Worm (Caenorhabditis elegans) whole organism, late embryonic: ENCODE results near the gene Y43F8C.23.

Experiments used
- F13H6.1 ChIP-seq: sonication (generic microtip); optimal IDR thresholded peaks from 2 replicates; lab custom pipeline; 2016; ENCODE audit warnings: missing genetic modification characterization, missing compliant biosample characterization
- K09A11.1 ChIP-seq: sonication (generic microtip); optimal IDR thresholded peaks from 2 replicates; lab custom pipeline; 2017; ENCODE audit warnings: antibody characterized with exemption, mild to moderate bottlenecking, missing genetic modification characterization, missing compliant biosample characterization; ENCODE audit not compliant: insufficient read depth
- ahr-1 ChIP-seq: sonication (generic microtip); optimal IDR thresholded peaks from 2 replicates; lab custom pipeline; 2016; ENCODE audit warnings: missing genetic modification characterization, missing compliant biosample characterization
- ceh-14 ChIP-seq: sonication (generic microtip); optimal IDR thresholded peaks from 2 replicates; lab custom pipeline; 2016; ENCODE audit warnings: missing genotype, missing genetic modification characterization, missing compliant biosample characterization
- ceh-19 ChIP-seq: fragments of 200-800 bp; sonication (Bioruptor generic); optimal IDR thresholded peaks from 2 replicates; lab custom pipeline; 2018; ENCODE audit warnings: mild to moderate bottlenecking, missing genetic modification characterization, missing compliant biosample characterization
- ceh-30 ChIP-seq: fragments of 150-350 bp; optimal IDR thresholded peaks from 2 replicates; lab custom pipeline; 2014; ENCODE audit warnings: missing biosample characterization, missing genetic modification characterization
- ceh-48 ChIP-seq: sonication (generic microtip); optimal IDR thresholded peaks from 2 replicates; lab custom pipeline; 2016; ENCODE audit warnings: missing genetic modification characterization, inconsistent platforms, missing compliant biosample characterization
- ceh-9 ChIP-seq: sonication (generic microtip); optimal IDR thresholded peaks from 2 replicates; lab custom pipeline; 2016; ENCODE audit warnings: mild to moderate bottlenecking, missing genetic modification characterization, inconsistent platforms, missing compliant biosample characterization
- che-1 ChIP-seq: sonication (generic microtip); optimal IDR thresholded peaks from 2 replicates; lab custom pipeline; 2016; ENCODE audit warnings: mild to moderate bottlenecking, missing genetic modification characterization, missing compliant biosample characterization
- dve-1 ChIP-seq: sonication (generic microtip); optimal IDR thresholded peaks from 2 replicates; lab custom pipeline; 2017; ENCODE audit warnings: antibody characterized with exemption, mild to moderate bottlenecking, missing genetic modification characterization, missing compliant biosample characterization
- ets-4 ChIP-seq: sonication (generic microtip); optimal IDR thresholded peaks from 2 replicates; lab custom pipeline; 2016; ENCODE audit warnings: missing genetic modification characterization, missing compliant biosample characterization
- eyg-1 ChIP-seq: sonication (generic microtip); optimal IDR thresholded peaks from 2 replicates; lab custom pipeline; 2016; ENCODE audit warnings: missing genotype, missing genetic modification characterization, missing compliant biosample characterization
- fax-1 ChIP-seq: sonication (generic microtip); optimal IDR thresholded peaks from 2 replicates; lab custom pipeline; 2016; ENCODE audit warnings: missing genotype, missing genetic modification characterization, missing compliant biosample characterization
- fkh-6 ChIP-seq: sonication (generic microtip); optimal IDR thresholded peaks from 2 replicates; lab custom pipeline; 2016; ENCODE audit warnings: missing genetic modification characterization, missing compliant biosample characterization
- hlh-15 ChIP-seq: sonication (generic microtip); optimal IDR thresholded peaks from 2 replicates; lab custom pipeline; 2016; ENCODE audit warnings: missing genetic modification characterization, missing compliant biosample characterization
- hlh-30 ChIP-seq: sonication (generic microtip); optimal IDR thresholded peaks from 2 replicates; lab custom pipeline; 2017; ENCODE audit warnings: antibody characterized with exemption, missing genetic modification characterization, missing compliant biosample characterization; ENCODE audit not compliant: insufficient read depth
- hlh-6 ChIP-seq: sonication (generic microtip); optimal IDR thresholded peaks from 2 replicates; lab custom pipeline; 2016; ENCODE audit warnings: missing genotype, missing genetic modification characterization, missing compliant biosample characterization
- lim-6 ChIP-seq: sonication (generic microtip); optimal IDR thresholded peaks from 2 replicates; lab custom pipeline; 2016; ENCODE audit warnings: missing genetic modification characterization, missing compliant biosample characterization
- lin-11 ChIP-seq: fragments of 200-800 bp; sonication (Bioruptor generic); optimal IDR thresholded peaks from 2 replicates; lab custom pipeline; 2018; ENCODE audit warnings: mild to moderate bottlenecking, missing genetic modification characterization, missing compliant biosample characterization
- madf-2 ChIP-seq: sonication (generic microtip); optimal IDR thresholded peaks from 2 replicates; lab custom pipeline; 2017; ENCODE audit warnings: missing genetic modification characterization, missing compliant biosample characterization
- mec-3 ChIP-seq: sonication (generic microtip); optimal IDR thresholded peaks from 2 replicates; lab custom pipeline; 2016; ENCODE audit warnings: borderline replicate concordance, missing genetic modification characterization, missing compliant biosample characterization
- nfya-1 ChIP-seq: sonication (generic microtip); optimal IDR thresholded peaks from 2 replicates; lab custom pipeline; 2017; ENCODE audit warnings: missing genetic modification characterization, mild to moderate bottlenecking, missing compliant biosample characterization, antibody characterized with exemption, moderate library complexity
- nhr-11 ChIP-seq: fragments of 150-350 bp; optimal IDR thresholded peaks from 2 replicates; lab custom pipeline; 2014; ENCODE audit warnings: missing biosample characterization, missing genetic modification characterization
- npax-4 ChIP-seq: sonication (generic microtip); optimal IDR thresholded peaks from 2 replicates; lab custom pipeline; 2016; ENCODE audit warnings: missing genetic modification characterization, missing compliant biosample characterization
- pax-1 ChIP-seq: fragments of 150-350 bp; optimal IDR thresholded peaks from 2 replicates; lab custom pipeline; 2014; ENCODE audit warnings: missing biosample characterization, missing genetic modification characterization
- pha-2 ChIP-seq: sonication (generic microtip); optimal IDR thresholded peaks from 2 replicates; lab custom pipeline; 2017; ENCODE audit warnings: mild to moderate bottlenecking, missing genetic modification characterization, missing compliant biosample characterization
- pha-4 ChIP-seq: fragments of 150-350 bp; optimal IDR thresholded peaks from 2 replicates; lab custom pipeline; 2018; ENCODE audit warnings: missing biosample characterization, missing genetic modification reagents, missing genetic modification characterization
- pqm-1 ChIP-seq: sonication (generic microtip); optimal IDR thresholded peaks from 2 replicates; lab custom pipeline; 2016; ENCODE audit warnings: missing genetic modification characterization, missing compliant biosample characterization
- ref-2 ChIP-seq: sonication (generic microtip); optimal IDR thresholded peaks from 2 replicates; lab custom pipeline; 2016; ENCODE audit warnings: missing genetic modification characterization, missing compliant biosample characterization
- rnt-1 ChIP-seq: sonication (generic microtip); optimal IDR thresholded peaks from 2 replicates; lab custom pipeline; 2016; ENCODE audit warnings: missing genetic modification characterization, missing compliant biosample characterization
- sox-2 ChIP-seq: fragments of 200-800 bp; sonication (Bioruptor generic); IDR thresholded peaks from 2 replicates; pipeline ENCODE4 v1.3.6; 2022; ENCODE audit warnings: missing genetic modification reagents, missing genetic modification characterization, missing compliant biosample characterization
- sox-4 ChIP-seq: sonication (generic microtip); optimal IDR thresholded peaks from 2 replicates; lab custom pipeline; 2017; ENCODE audit warnings: mild to moderate bottlenecking, missing genetic modification characterization, inconsistent platforms, missing compliant biosample characterization
- syd-9 ChIP-seq: sonication (generic microtip); optimal IDR thresholded peaks from 2 replicates; lab custom pipeline; 2016; ENCODE audit warnings: mild to moderate bottlenecking, missing genetic modification characterization, moderate library complexity, missing compliant biosample characterization
- tbx-2 ChIP-seq: sonication (generic microtip); optimal IDR thresholded peaks from 2 replicates; lab custom pipeline; 2016; ENCODE audit warnings: missing genetic modification characterization, missing compliant biosample characterization
- tbx-7 ChIP-seq: sonication (generic microtip); optimal IDR thresholded peaks from 2 replicates; lab custom pipeline; 2016; ENCODE audit warnings: missing genotype, missing genetic modification characterization, missing compliant biosample characterization
- ttx-3 ChIP-seq: sonication (generic microtip); optimal IDR thresholded peaks from 2 replicates; lab custom pipeline; 2016; ENCODE audit warnings: missing genetic modification reagents, missing genetic modification characterization, missing compliant biosample characterization
- zip-5 ChIP-seq: sonication (generic microtip); optimal IDR thresholded peaks from 2 replicates; lab custom pipeline; 2016; ENCODE audit warnings: missing genetic modification characterization, missing compliant biosample characterization
- ztf-16 ChIP-seq: sonication (generic microtip); optimal IDR thresholded peaks from 2 replicates; lab custom pipeline; 2017; ENCODE audit warnings: missing genetic modification characterization, missing compliant biosample characterization

The Y43F8C.23 gene

ce11 chrV:19722881-19723280 is 11.3 kb upstream of the Y43F8C.23 start (continued):
- TF ChIP-seq ztf-16 (tag; lab: Kevin White, UChicago) (peak; percentile 16), rnt-1 (tag; lab: Kevin White, UChicago) (no peak), ceh-9 (tag; lab: Kevin White, UChicago) (no peak), tbx-2 (tag; lab: Kevin White, UChicago) (no peak), pha-2 (tag; lab: Kevin White, UChicago) (peak; percentile 87), pqm-1 (tag; lab: Kevin White, UChicago) (no peak), ets-4 (tag; lab: Kevin White, UChicago) (no peak), tbx-7 (tag; lab: Kevin White, UChicago) (no peak), ref-2 (tag; lab: Kevin White, UChicago) (peak; percentile 45), nfya-1 (tag; lab: Kevin White, UChicago) (peak; percentile 43), lin-11 (peak; percentile 48), fax-1 (tag; lab: Kevin White, UChicago) (no peak), che-1 (tag; lab: Kevin White, UChicago) (peak; percentile 52), K09A11.1 (tag; lab: Kevin White, UChicago) (peak; percentile 64), fkh-6 (tag; lab: Kevin White, UChicago) (peak; percentile 19), dve-1 (no peak), ceh-48 (tag; lab: Kevin White, UChicago) (peak; percentile 36), hlh-6 (tag; lab: Kevin White, UChicago) (peak; percentile 63), eyg-1 (no peak), ceh-19 (GFP tag; lab: Kevin White, UChicago) (peak; percentile 83), hlh-30 (tag; lab: Kevin White, UChicago) (no peak), mec-3 (tag; lab: Kevin White, UChicago) (no peak), syd-9 (tag; lab: Kevin White, UChicago) (no peak)

- no peak for TF ChIP-seq pha-2 (tag; lab: Kevin White, UChicago)
- no peak for TF ChIP-seq ahr-1 (tag; lab: Kevin White, UChicago)
- no peak for TF ChIP-seq hlh-15 (tag; lab: Kevin White, UChicago)
- TF ChIP-seq ceh-14 (tag; lab: Kevin White, UChicago), result no peak
- TF ChIP-seq pax-1 (tag; lab: Kevin White, UChicago), result no peak
- TF ChIP-seq dve-1, result no peak
- no peak for TF ChIP-seq madf-2 (tag; lab: Kevin White, UChicago)
- no peak for TF ChIP-seq nhr-11
- TF ChIP-seq nfya-1 (tag; lab: Kevin White, UChicago), result no peak
- TF ChIP-seq F13H6.1 (tag; lab: Kevin White, UChicago), result no peak
These were observed 7.7 kb upstream of the Y43F8C.23 start, which contains the start of gene Y116F11A.6 for ce11 chrV:19719253-19719652. Y116F11A.6 (plus strand) TSS chrV:19719553.

DNA sequence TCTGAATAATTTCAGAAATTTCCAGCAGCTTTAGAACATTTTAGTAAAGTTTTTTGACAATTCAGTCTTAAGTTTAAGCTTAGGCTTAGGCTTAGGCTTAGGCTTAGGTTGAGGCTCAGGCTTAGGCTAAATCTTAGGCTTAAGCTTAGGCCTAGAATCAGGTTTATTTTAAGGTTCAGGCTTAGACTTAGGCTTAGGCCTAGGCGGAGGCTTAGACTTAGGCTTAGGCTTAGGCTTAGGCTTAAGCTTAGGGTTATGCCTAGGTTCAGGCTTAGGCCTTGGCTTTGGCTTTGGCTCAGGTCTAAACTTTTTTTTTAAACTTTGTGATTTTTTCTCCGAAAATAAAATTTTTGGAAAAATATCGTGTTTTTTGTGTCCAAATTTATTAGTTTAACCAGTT is 7.1 kb upstream of the Y43F8C.23 start:
- TF ChIP-seq fkh-6 (tag; lab: Kevin White, UChicago), result no peak
- TF ChIP-seq sox-2 (GFP tag; lab: Robert Waterston, UW), result no peak
- TF ChIP-seq sox-4, result no peak
- TF ChIP-seq pax-1 (tag; lab: Kevin White, UChicago), result no peak
- TF ChIP-seq npax-4 (tag; lab: Kevin White, UChicago), result no peak
- TF ChIP-seq zip-5, result no peak
- no peak for TF ChIP-seq pha-2 (tag; lab: Kevin White, UChicago)
- no peak for TF ChIP-seq mec-3 (tag; lab: Kevin White, UChicago)
- no peak for TF ChIP-seq K09A11.1 (tag; lab: Kevin White, UChicago)
- TF ChIP-seq nhr-11, result no peak
- no peak for TF ChIP-seq pha-4
- TF ChIP-seq ztf-16 (tag; lab: Kevin White, UChicago), result no peak
- TF ChIP-seq F13H6.1 (tag; lab: Kevin White, UChicago), result no peak
- TF ChIP-seq ceh-30, result no peak
- TF ChIP-seq madf-2 (tag; lab: Kevin White, UChicago), result no peak
- TF ChIP-seq lin-11, result no peak
- TF ChIP-seq che-1 (tag; lab: Kevin White, UChicago), result no peak
- TF ChIP-seq ahr-1 (tag; lab: Kevin White, UChicago), result no peak
- no peak for TF ChIP-seq ttx-3 (tag; lab: Kevin White, UChicago)
- no peak for TF ChIP-seq lim-6 (tag; lab: Kevin White, UChicago)
- TF ChIP-seq, all 69 proteins: peak for 0
